Fruit fly (Drosophila melanogaster) whole organism, adult: Measurements from ENCODE around the gene CG16789.

Source experiments
- CG11617 ChIP-seq: fragments of 200-800 bp; sonication (Bioruptor generic); optimal IDR thresholded peaks from 2 replicates; lab custom pipeline; 2017; ENCODE audit warnings: mild to moderate bottlenecking, missing biosample characterization, missing genetic modification reagents, missing genetic modification characterization
- CG12768 ChIP-seq: fragments of 200-800 bp; sonication (Bioruptor generic); optimal IDR thresholded peaks from 2 replicates; lab custom pipeline; 2017; ENCODE audit warnings: missing biosample characterization, missing genetic modification characterization, mild to moderate bottlenecking, moderate library complexity, missing genetic modification reagents
- CG14711 ChIP-seq: fragments of 200-800 bp; sonication (Bioruptor generic); optimal IDR thresholded peaks from 2 replicates; lab custom pipeline; 2018; ENCODE audit warnings: missing biosample characterization, mild to moderate bottlenecking, missing genetic modification characterization, moderate library complexity
- CG1620 ChIP-seq: fragments of 200-800 bp; sonication (Bioruptor generic); optimal IDR thresholded peaks from 2 replicates; lab custom pipeline; 2016; ENCODE audit warnings: missing biosample characterization, missing genetic modification characterization
- CG33017 ChIP-seq: fragments of 200-800 bp; sonication (Bioruptor generic); optimal IDR thresholded peaks from 2 replicates; lab custom pipeline; 2018; ENCODE audit warnings: missing biosample characterization, mild to moderate bottlenecking, missing genetic modification characterization, moderate library complexity
- CG5204 ChIP-seq: fragments of 200-800 bp; sonication (Bioruptor generic); optimal IDR thresholded peaks from 2 replicates; lab custom pipeline; 2016; ENCODE audit warnings: missing biosample characterization, missing genetic modification characterization
- CG7045 ChIP-seq: fragments of 200-800 bp; sonication (Bioruptor generic); optimal IDR thresholded peaks from 2 replicates; lab custom pipeline; 2017; ENCODE audit warnings: missing biosample characterization, mild to moderate bottlenecking, missing genetic modification characterization
- CG7101 ChIP-seq: fragments of 200-800 bp; sonication (Bioruptor generic); optimal IDR thresholded peaks from 2 replicates; lab custom pipeline; 2018; ENCODE audit warnings: missing biosample characterization, mild to moderate bottlenecking, missing genetic modification characterization, moderate library complexity
- Clk ChIP-seq: fragments of 200-800 bp; sonication (Bioruptor generic); optimal IDR thresholded peaks from 2 replicates; lab custom pipeline; 2017; ENCODE audit warnings: missing biosample characterization, missing genetic modification characterization
- Crg-1 ChIP-seq: fragments of 200-800 bp; sonication (Bioruptor generic); optimal IDR thresholded peaks from 2 replicates; lab custom pipeline; 2016; ENCODE audit warnings: missing biosample characterization, missing genetic modification characterization
- Hr96 ChIP-seq: fragments of 200-800 bp; sonication (Bioruptor generic); optimal IDR thresholded peaks from 2 replicates; lab custom pipeline; 2016; ENCODE audit warnings: missing biosample characterization, missing genetic modification characterization
- Mnt ChIP-seq: fragments of 200-800 bp; sonication (Bioruptor generic); optimal IDR thresholded peaks from 2 replicates; lab custom pipeline; 2016; ENCODE audit warnings: missing biosample characterization, mild to moderate bottlenecking, missing genetic modification characterization
- bab1 ChIP-seq: fragments of 200-800 bp; sonication (Bioruptor generic); optimal IDR thresholded peaks from 3 replicates; lab custom pipeline; 2019; ENCODE audit warnings: missing biosample characterization, mild to moderate bottlenecking, missing genetic modification characterization, moderate library complexity
- cic ChIP-seq: fragments of 200-800 bp; sonication (Bioruptor generic); optimal IDR thresholded peaks from 2 replicates; lab custom pipeline; 2017; ENCODE audit warnings: missing biosample characterization, mild to moderate bottlenecking, missing genetic modification characterization, moderate library complexity
- cnc ChIP-seq, 2 experiments: fragments of >200 bp; optimal IDR thresholded peaks; 2 replicates each; lab custom pipeline; 2017
- kay ChIP-seq: fragments of 200-800 bp; sonication (Bioruptor generic); peaks from one replicate; lab custom pipeline; 2016; ENCODE audit warnings: missing biosample characterization, missing genetic modification characterization, borderline replicate concordance
- ovo ChIP-seq: fragments of 200-800 bp; sonication (Bioruptor generic); optimal IDR thresholded peaks from 2 replicates; lab custom pipeline; 2016; ENCODE audit warnings: missing biosample characterization, missing genetic modification characterization
- pad ChIP-seq: fragments of 200-800 bp; sonication (Bioruptor generic); optimal IDR thresholded peaks from 3 replicates; lab custom pipeline; 2017; ENCODE audit warnings: missing biosample characterization, missing genetic modification characterization, mild to moderate bottlenecking, moderate library complexity, missing genetic modification reagents
- tj ChIP-seq: fragments of 200-800 bp; sonication (Bioruptor generic); optimal IDR thresholded peaks from 3 replicates; lab custom pipeline; 2017; ENCODE audit warnings: missing biosample characterization, mild to moderate bottlenecking, missing genetic modification characterization, moderate library complexity
- toe ChIP-seq: fragments of 200-800 bp; sonication (Bioruptor generic); optimal IDR thresholded peaks from 2 replicates; lab custom pipeline; 2016; ENCODE audit warnings: missing biosample characterization, missing genetic modification characterization

The CG16789 gene

DNA sequence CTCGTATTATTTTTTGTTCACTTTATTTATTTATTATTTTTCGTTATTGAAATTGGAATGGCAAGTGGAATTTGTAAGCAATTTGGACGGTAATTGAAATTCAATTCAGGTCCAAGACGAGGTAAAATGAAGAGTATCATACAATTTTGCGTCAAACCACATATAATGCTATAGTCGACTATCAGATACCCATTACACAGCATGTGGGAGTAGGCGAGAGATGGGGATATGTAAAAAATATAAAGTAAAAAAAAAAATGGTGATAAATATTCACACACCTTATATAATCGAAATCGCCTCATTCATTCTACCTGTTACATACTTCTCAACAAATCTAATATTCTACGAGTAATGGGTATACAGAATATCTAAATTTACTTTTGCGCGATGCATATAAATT, 46.2 kb downstream of the CG16789 start:
- TF ChIP-seq Clk, result no peak
- no peak for TF ChIP-seq CG5204 (GFP tag; lab: Kevin White, UChicago)
- no peak for TF ChIP-seq Crg-1
- no peak for TF ChIP-seq Mnt (GFP tag; lab: Kevin White, UChicago)
- TF ChIP-seq CG1620 (GFP tag; lab: Kevin White, UChicago), result no peak
- peak; percentile 10 for TF ChIP-seq tj (GFP tag; lab: Kevin White, UChicago)
- TF ChIP-seq bab1 (GFP tag; lab: Kevin White, UChicago), result peak; percentile 10
- no peak for TF ChIP-seq cnc (optimal IDR thresholded peaks at IDR 0.05; lab: Kevin White, UChicago)
- no peak for TF ChIP-seq CG14711 (tag; lab: Kevin White, UChicago)
- TF ChIP-seq pad (GFP tag; lab: Kevin White, UChicago), result no peak
- no peak for TF ChIP-seq CG11617 (GFP tag; lab: Kevin White, UChicago)
- TF ChIP-seq CG7045, result no peak
- no peak for TF ChIP-seq CG12768 (GFP tag; lab: Kevin White, UChicago)
- no peak for TF ChIP-seq ovo (GFP tag; lab: Kevin White, UChicago)

DNA sequence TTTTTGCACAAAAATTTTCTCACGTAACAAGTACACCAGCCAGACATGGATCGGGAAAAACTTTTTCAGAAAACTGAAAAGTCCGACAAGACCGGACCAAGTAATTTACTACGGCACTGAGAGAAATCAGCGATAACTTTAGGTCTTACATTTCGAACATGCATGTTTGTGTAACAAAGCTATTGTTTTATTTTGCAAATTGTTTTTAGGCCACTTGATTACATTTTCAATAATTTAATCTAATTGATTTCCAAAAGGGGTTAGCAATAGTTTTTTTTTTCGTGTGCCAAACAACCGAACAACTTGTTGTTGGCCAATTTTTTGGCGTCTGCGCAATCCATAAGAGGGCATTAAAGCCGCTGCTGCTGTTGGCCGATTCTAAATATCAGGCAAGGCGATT, 47.1 kb downstream of the CG16789 start:
- TF ChIP-seq CG5204 (GFP tag; lab: Kevin White, UChicago) (no peak), CG33017 (tag; lab: Kevin White, UChicago) (no peak), CG7101 (no peak), CG12768 (GFP tag; lab: Kevin White, UChicago) (no peak), cnc (optimal IDR thresholded peaks at IDR 0.05; lab: Kevin White, UChicago) (no peak), pad (GFP tag; lab: Kevin White, UChicago) (no peak), bab1 (GFP tag; lab: Kevin White, UChicago) (no peak), CG7045 (no peak), Hr96 (no peak), cic (no peak), CG14711 (tag; lab: Kevin White, UChicago) (no peak), tj (GFP tag; lab: Kevin White, UChicago) (no peak), Crg-1 (no peak), kay (no peak), CG1620 (GFP tag; lab: Kevin White, UChicago) (no peak), ovo (GFP tag; lab: Kevin White, UChicago) (no peak), Clk (no peak), Mnt (GFP tag; lab: Kevin White, UChicago) (no peak), toe (no peak)

DNA sequence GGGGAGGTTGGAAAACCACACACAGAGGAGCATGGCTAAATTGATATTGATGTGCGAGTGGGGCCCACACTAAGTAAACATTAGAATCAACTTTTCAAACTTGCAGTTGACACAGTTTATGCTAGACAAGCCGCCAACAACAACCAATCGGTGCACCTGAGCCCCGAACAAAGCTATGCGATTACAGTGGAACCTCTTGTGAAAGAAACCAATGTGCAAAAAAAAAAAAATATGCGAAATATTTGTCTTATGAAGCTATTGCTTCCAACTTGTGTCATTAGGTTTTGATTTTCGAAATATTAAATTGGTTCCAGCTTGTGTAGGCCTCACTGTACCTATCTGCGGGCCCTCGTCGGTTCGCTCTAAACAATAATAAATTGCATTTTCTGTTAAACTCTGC, 52.3 kb downstream of the CG16789 start:
- peak; percentile 43 for TF ChIP-seq CG12768 (GFP tag; lab: Kevin White, UChicago)
- no peak for TF ChIP-seq CG1620 (GFP tag; lab: Kevin White, UChicago)
- peak; percentile 7 for TF ChIP-seq pad (GFP tag; lab: Kevin White, UChicago)
- no peak for TF ChIP-seq Clk
- peak; percentile 36 for TF ChIP-seq CG5204 (GFP tag; lab: Kevin White, UChicago)
- TF ChIP-seq CG14711 (tag; lab: Kevin White, UChicago), result peak; percentile 47
- no peak for TF ChIP-seq cnc (optimal IDR thresholded peaks at IDR 0.05; lab: Kevin White, UChicago)
- TF ChIP-seq ovo (GFP tag; lab: Kevin White, UChicago), result no peak
- TF ChIP-seq tj (GFP tag; lab: Kevin White, UChicago), result no peak
- no peak for TF ChIP-seq kay
- peak; percentile 4 for TF ChIP-seq CG33017 (tag; lab: Kevin White, UChicago)
- no peak for TF ChIP-seq toe
- TF ChIP-seq cic, result no peak
- TF ChIP-seq CG7045, result peak; percentile 58
- peak; percentile 36 for TF ChIP-seq CG7101
- TF ChIP-seq bab1 (GFP tag; lab: Kevin White, UChicago), result peak; percentile 81
- no peak for TF ChIP-seq CG11617 (GFP tag; lab: Kevin White, UChicago)
- TF ChIP-seq Crg-1, result no peak
